Worm (Caenorhabditis elegans): ENCODE measurements around the gene cpz-2.

ce11 chrV:13356210-13356609, 24.8 kb upstream of the cpz-2 start:
- TF ChIP-seq lin-13 (GFP tag; optimal IDR thresholded peaks at IDR 0.05), result no peak
- TF ChIP-seq dmd-8 (GFP tag; IDR thresholded peaks at IDR 0.05), result no peak
- no peak for TF ChIP-seq egl-27 (tag; optimal IDR thresholded peaks at IDR 0.05)
- TF ChIP-seq F26F4.8 (GFP tag; conservative IDR thresholded peaks at IDR 0.05), result no peak
- no peak for TF ChIP-seq skn-1 (tag; optimal IDR thresholded peaks at IDR 0.05)
- TF ChIP-seq pqm-1 (tag; optimal IDR thresholded peaks at IDR 0.05), result no peak
- no peak for TF ChIP-seq ama-1 (optimal IDR thresholded peaks at IDR 0.05)
- TF ChIP-seq daf-12 (tag; optimal IDR thresholded peaks at IDR 0.05), result no peak

Data from whole organism, L4 larva.